Worm (Caenorhabditis elegans) whole organism, early embryonic: ENCODE measurements around the gene ptr-20.

Experiments used
- B0310.2 ChIP-seq: sonication (generic microtip); optimal IDR thresholded peaks from 2 replicates; lab custom pipeline; 2016; ENCODE audit warnings: mild to moderate bottlenecking, missing genetic modification characterization, missing compliant biosample characterization
- F13C5.2 ChIP-seq: sonication (generic microtip); optimal IDR thresholded peaks from 2 replicates; lab custom pipeline; 2017; ENCODE audit warnings: mild to moderate bottlenecking, missing genetic modification characterization, inconsistent platforms, missing compliant biosample characterization
- aly-1 ChIP-seq: sonication (generic microtip); optimal IDR thresholded peaks from 2 replicates; lab custom pipeline; 2016; ENCODE audit warnings: missing genetic modification characterization, missing compliant biosample characterization
- ama-1 ChIP-seq: fragments of 150-350 bp; optimal IDR thresholded peaks from 2 replicates; lab custom pipeline; 2014
- ceh-13 ChIP-seq: fragments of 200-800 bp; sonication (Bioruptor generic); optimal IDR thresholded peaks from 2 replicates; lab custom pipeline; 2018; ENCODE audit warnings: mild to moderate bottlenecking, missing genetic modification characterization, missing compliant biosample characterization
- ceh-36 ChIP-seq: sonication (generic microtip); optimal IDR thresholded peaks from 2 replicates; lab custom pipeline; 2016; ENCODE audit warnings: missing genetic modification characterization, inconsistent platforms, missing compliant biosample characterization
- ets-7 ChIP-seq: sonication (generic microtip); optimal IDR thresholded peaks from 2 replicates; lab custom pipeline; 2016; ENCODE audit warnings: missing genotype, missing genetic modification characterization, missing compliant biosample characterization
- flt-1 ChIP-seq: fragments of 200-800 bp; sonication (Bioruptor generic); IDR thresholded peaks from 2 replicates; pipeline ENCODE4 v1.3.6; 2022; ENCODE audit warnings: missing genetic modification characterization, missing compliant biosample characterization
- hmg-4 ChIP-seq: fragments of 200-800 bp; sonication (Bioruptor generic); optimal IDR thresholded peaks from 2 replicates; lab custom pipeline; 2018; ENCODE audit warnings: mild to moderate bottlenecking, missing genetic modification characterization, missing compliant biosample characterization
- hnd-1 ChIP-seq: sonication (generic microtip); optimal IDR thresholded peaks from 2 replicates; lab custom pipeline; 2016; ENCODE audit warnings: missing genetic modification characterization, missing compliant biosample characterization
- pes-1 ChIP-seq: fragments of 200-800 bp; sonication (Bioruptor generic); IDR thresholded peaks from 2 replicates; pipeline ENCODE4 v1.3.6; 2022; ENCODE audit warnings: missing genetic modification reagents, missing genetic modification characterization, missing compliant biosample characterization
- scrt-1 ChIP-seq: fragments of 200-800 bp; sonication (Bioruptor generic); IDR thresholded peaks from 2 replicates; pipeline ENCODE4 v1.3.6; 2022; ENCODE audit warnings: missing genetic modification characterization, missing compliant biosample characterization
- tbx-11 ChIP-seq: fragments of 200-800 bp; sonication (Bioruptor generic); IDR thresholded peaks from 2 replicates; pipeline ENCODE4 v1.3.6; 2022; ENCODE audit warnings: missing genetic modification characterization, missing compliant biosample characterization
- tbx-37 ChIP-seq: fragments of 200-800 bp; sonication (Bioruptor generic); conservative IDR thresholded peaks from 2 replicates; pipeline ENCODE4 v1.3.6; 2022; ENCODE audit warnings: missing genetic modification reagents, missing genetic modification characterization, missing compliant biosample characterization

ce11 chrII:15169811-15170282 lies 11.9 kb downstream of the ptr-20 start, which contains the start of gene gst-29:
- TF ChIP-seq B0310.2 (tag; lab: Kevin White, UChicago) (no peak), tbx-37 (GFP tag; lab: Robert Waterston, UW) (no peak), ets-7 (tag; lab: Kevin White, UChicago) (no peak), F13C5.2 (tag; lab: Kevin White, UChicago) (no peak), hnd-1 (tag; lab: Kevin White, UChicago) (no peak), ama-1 (lab: Kevin White, UChicago) (no peak), flt-1 (GFP tag; lab: Robert Waterston, UW) (no peak), hmg-4 (GFP tag; lab: Kevin White, UChicago) (no peak), scrt-1 (GFP tag; lab: Robert Waterston, UW) (no peak), aly-1 (no peak), ceh-36 (no peak), tbx-11 (GFP tag; lab: Robert Waterston, UW) (no peak), ceh-13 (GFP tag; lab: Kevin White, UChicago) (no peak), pes-1 (GFP tag; lab: Robert Waterston, UW) (no peak)
